Fruit fly (Drosophila melanogaster) whole organism, adult: Measurements from ENCODE around the gene gry.

ENCODE experiments used
- CG11617 ChIP-seq: fragments of 200-800 bp; sonication (Bioruptor generic); optimal IDR thresholded peaks from 2 replicates; lab custom pipeline; 2017; ENCODE audit warnings: mild to moderate bottlenecking, missing biosample characterization, missing genetic modification reagents, missing genetic modification characterization
- CG12768 ChIP-seq: fragments of 200-800 bp; sonication (Bioruptor generic); optimal IDR thresholded peaks from 2 replicates; lab custom pipeline; 2017; ENCODE audit warnings: missing biosample characterization, missing genetic modification characterization, mild to moderate bottlenecking, moderate library complexity, missing genetic modification reagents
- CG14711 ChIP-seq: fragments of 200-800 bp; sonication (Bioruptor generic); optimal IDR thresholded peaks from 2 replicates; lab custom pipeline; 2018; ENCODE audit warnings: missing biosample characterization, mild to moderate bottlenecking, missing genetic modification characterization, moderate library complexity
- CG1620 ChIP-seq: fragments of 200-800 bp; sonication (Bioruptor generic); optimal IDR thresholded peaks from 2 replicates; lab custom pipeline; 2016; ENCODE audit warnings: missing biosample characterization, missing genetic modification characterization
- CG5204 ChIP-seq: fragments of 200-800 bp; sonication (Bioruptor generic); optimal IDR thresholded peaks from 2 replicates; lab custom pipeline; 2016; ENCODE audit warnings: missing biosample characterization, missing genetic modification characterization
- CG7045 ChIP-seq: fragments of 200-800 bp; sonication (Bioruptor generic); optimal IDR thresholded peaks from 2 replicates; lab custom pipeline; 2017; ENCODE audit warnings: missing biosample characterization, mild to moderate bottlenecking, missing genetic modification characterization
- Clk ChIP-seq: fragments of 200-800 bp; sonication (Bioruptor generic); optimal IDR thresholded peaks from 2 replicates; lab custom pipeline; 2017; ENCODE audit warnings: missing biosample characterization, missing genetic modification characterization
- Crg-1 ChIP-seq: fragments of 200-800 bp; sonication (Bioruptor generic); optimal IDR thresholded peaks from 2 replicates; lab custom pipeline; 2016; ENCODE audit warnings: missing biosample characterization, missing genetic modification characterization
- Hr96 ChIP-seq: fragments of 200-800 bp; sonication (Bioruptor generic); optimal IDR thresholded peaks from 2 replicates; lab custom pipeline; 2016; ENCODE audit warnings: missing biosample characterization, missing genetic modification characterization
- bab1 ChIP-seq: fragments of 200-800 bp; sonication (Bioruptor generic); optimal IDR thresholded peaks from 3 replicates; lab custom pipeline; 2019; ENCODE audit warnings: missing biosample characterization, mild to moderate bottlenecking, missing genetic modification characterization, moderate library complexity
- kay ChIP-seq: fragments of 200-800 bp; sonication (Bioruptor generic); peaks from one replicate; lab custom pipeline; 2016; ENCODE audit warnings: missing biosample characterization, missing genetic modification characterization, borderline replicate concordance
- tj ChIP-seq: fragments of 200-800 bp; sonication (Bioruptor generic); optimal IDR thresholded peaks from 3 replicates; lab custom pipeline; 2017; ENCODE audit warnings: missing biosample characterization, mild to moderate bottlenecking, missing genetic modification characterization, moderate library complexity
- toe ChIP-seq: fragments of 200-800 bp; sonication (Bioruptor generic); optimal IDR thresholded peaks from 2 replicates; lab custom pipeline; 2016; ENCODE audit warnings: missing biosample characterization, missing genetic modification characterization

DNA sequence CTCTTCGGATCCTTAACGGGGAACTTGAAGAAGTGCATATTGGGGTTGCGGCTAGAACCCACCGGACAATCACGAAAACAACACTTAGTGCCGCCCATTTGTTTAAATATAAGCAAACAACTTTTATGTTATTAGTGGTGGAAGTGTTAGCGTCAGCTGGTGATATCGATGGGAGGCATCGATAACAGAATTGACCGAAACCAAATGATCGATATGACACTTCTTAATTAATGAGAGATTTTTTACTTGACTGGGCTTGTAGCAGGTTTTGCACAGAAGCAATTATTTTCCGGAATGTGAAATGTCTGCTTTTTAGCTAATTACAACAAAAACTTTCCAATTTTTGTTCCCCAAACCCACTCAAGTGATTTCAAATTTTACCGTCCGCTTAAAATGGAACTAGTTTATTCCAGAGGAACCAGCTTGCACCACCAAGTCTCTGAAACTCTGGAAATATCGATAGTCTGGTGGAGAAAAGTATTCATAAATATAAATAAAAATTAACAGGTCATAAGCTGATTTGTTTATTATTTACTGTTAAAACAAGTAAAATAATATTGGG is 6.5 kb upstream of the gry start, which contains the start of gene CG14965:
- no peak for TF ChIP-seq toe
- TF ChIP-seq CG1620 (GFP tag; lab: Kevin White, UChicago) = no peak
- TF ChIP-seq CG5204 = no peak
- no peak for TF ChIP-seq tj (GFP tag; lab: Kevin White, UChicago)
- no peak for TF ChIP-seq kay (GFP tag; lab: Kevin White, UChicago)
- no peak for TF ChIP-seq CG12768 (GFP tag; lab: Kevin White, UChicago)
- TF ChIP-seq Crg-1 (GFP tag; lab: Kevin White, UChicago) = no peak
- no peak for TF ChIP-seq CG11617 (GFP tag; lab: Kevin White, UChicago)
- no peak for TF ChIP-seq CG7045 (GFP tag; lab: Kevin White, UChicago)
- no peak for TF ChIP-seq CG14711
- no peak for TF ChIP-seq Hr96
- TF ChIP-seq Clk (GFP tag; lab: Kevin White, UChicago) = no peak
- TF ChIP-seq bab1 (GFP tag; lab: Kevin White, UChicago) = no peak
